Worm (Caenorhabditis elegans) whole organism, L3 larva: ENCODE data around the gene col-131.

Source experiments
- R02D3.7 ChIP-seq: fragments of 150-350 bp; optimal IDR thresholded peaks from 2 replicates; lab custom pipeline; 2014; ENCODE audit warnings: missing biosample characterization, missing genetic modification characterization
- ZK546.5 ChIP-seq: sonication (generic microtip); optimal IDR thresholded peaks from 2 replicates; lab custom pipeline; 2017; ENCODE audit warnings: missing biosample characterization, missing genetic modification characterization
- ama-1 ChIP-seq: fragments of 150-350 bp; optimal IDR thresholded peaks from 2 replicates; lab custom pipeline; 2018
- ceh-16 ChIP-seq: sonication (generic microtip); optimal IDR thresholded peaks from 2 replicates; lab custom pipeline; 2017; ENCODE audit warnings: missing biosample characterization, missing genetic modification characterization
- ceh-28 ChIP-seq: fragments of 150-350 bp; optimal IDR thresholded peaks from 2 replicates; lab custom pipeline; 2014; ENCODE audit warnings: missing biosample characterization, missing genetic modification reagents, missing genetic modification characterization
- ceh-82 ChIP-seq: fragments of 150-350 bp; optimal IDR thresholded peaks from 2 replicates; lab custom pipeline; 2014; ENCODE audit warnings: missing biosample characterization, missing genetic modification characterization
- ceh-9 ChIP-seq: sonication (generic microtip); optimal IDR thresholded peaks from 2 replicates; lab custom pipeline; 2018; ENCODE audit warnings: missing biosample characterization, missing genetic modification characterization
- daf-12 ChIP-seq: fragments of 150-350 bp; optimal IDR thresholded peaks from 2 replicates; lab custom pipeline; 2014; ENCODE audit warnings: missing biosample characterization, missing genetic modification reagents, missing genetic modification characterization
- egl-27 ChIP-seq: sonication (generic microtip); optimal IDR thresholded peaks from 4 replicates; lab custom pipeline; 2017; ENCODE audit warnings: missing biosample characterization, missing genetic modification reagents, missing genetic modification characterization
- egl-5 ChIP-seq: fragments of 150-350 bp; optimal IDR thresholded peaks from 2 replicates; lab custom pipeline; 2017; ENCODE audit warnings: missing biosample characterization, missing genetic modification reagents, missing genetic modification characterization, inconsistent platforms
- elt-1 ChIP-seq: fragments of 150-350 bp; optimal IDR thresholded peaks from 2 replicates; lab custom pipeline; 2014; ENCODE audit warnings: missing biosample characterization, missing genetic modification characterization
- elt-2 ChIP-seq: sonication (generic microtip); optimal IDR thresholded peaks from 2 replicates; lab custom pipeline; 2016; ENCODE audit warnings: missing genetic modification reagents, mild to moderate bottlenecking, missing genetic modification characterization, missing compliant biosample characterization
- eor-1 ChIP-seq, 2 experiments: fragments of 150-350 bp; optimal IDR thresholded peaks; 2 replicates each; lab custom pipeline; 2014 to 2018; ENCODE audit warnings: missing biosample characterization in 2 of 2, missing genetic modification characterization in 2 of 2
- fkh-2 ChIP-seq: fragments of 150-350 bp; optimal IDR thresholded peaks from 2 replicates; lab custom pipeline; 2014; ENCODE audit warnings: missing biosample characterization, missing genetic modification reagents, missing genetic modification characterization
- fos-1 ChIP-seq: fragments of 150-350 bp; optimal IDR thresholded peaks from 2 replicates; lab custom pipeline; 2014; ENCODE audit warnings: missing biosample characterization, missing genetic modification characterization
- hmg-11 ChIP-seq: sonication (generic microtip); optimal IDR thresholded peaks from 2 replicates; lab custom pipeline; 2016; ENCODE audit warnings: missing genetic modification characterization, missing compliant biosample characterization
- jun-1 ChIP-seq: fragments of 150-350 bp; optimal IDR thresholded peaks from 2 replicates; lab custom pipeline; 2014; ENCODE audit warnings: missing biosample characterization, missing genetic modification reagents, missing genetic modification characterization
- lin-15B ChIP-seq: fragments of 150-350 bp; optimal IDR thresholded peaks from 2 replicates; lab custom pipeline; 2014; ENCODE audit warnings: missing biosample characterization, missing genetic modification characterization
- lin-39 ChIP-seq: fragments of 150-350 bp; optimal IDR thresholded peaks from 2 replicates; lab custom pipeline; 2018; ENCODE audit warnings: missing biosample characterization, missing genetic modification reagents, missing genetic modification characterization
- lsy-12 ChIP-seq: sonication (generic microtip); optimal IDR thresholded peaks from 2 replicates; lab custom pipeline; 2016; ENCODE audit warnings: mild to moderate bottlenecking, missing genetic modification characterization, missing compliant biosample characterization
- mdl-1 ChIP-seq: fragments of 150-350 bp; optimal IDR thresholded peaks from 2 replicates; lab custom pipeline; 2014; ENCODE audit warnings: missing biosample characterization, missing genetic modification characterization
- mml-1 ChIP-seq: fragments of 150-350 bp; sonication (generic microtip); optimal IDR thresholded peaks from 3 replicates; lab custom pipeline; 2014; ENCODE audit warnings: missing biosample characterization, missing genetic modification characterization
- nfya-1 ChIP-seq: sonication (generic microtip); optimal IDR thresholded peaks from 2 replicates; lab custom pipeline; 2017; ENCODE audit warnings: missing genetic modification characterization, mild to moderate bottlenecking, missing compliant biosample characterization, antibody characterized with exemption, moderate library complexity; ENCODE audit not compliant: insufficient read depth
- nhr-12 ChIP-seq: fragments of 150-350 bp; optimal IDR thresholded peaks from 2 replicates; lab custom pipeline; 2014; ENCODE audit warnings: missing biosample characterization, missing genetic modification characterization
- nhr-23 ChIP-seq: fragments of 150-350 bp; optimal IDR thresholded peaks from 2 replicates; lab custom pipeline; 2014; ENCODE audit warnings: missing biosample characterization, missing genetic modification reagents, missing genetic modification characterization
- nhr-237 ChIP-seq: fragments of 150-350 bp; optimal IDR thresholded peaks from 2 replicates; lab custom pipeline; 2014; ENCODE audit warnings: missing biosample characterization, missing genetic modification characterization
- nhr-28 ChIP-seq: fragments of 150-350 bp; optimal IDR thresholded peaks from 2 replicates; lab custom pipeline; 2014; ENCODE audit warnings: missing biosample characterization, missing genetic modification characterization
- nhr-43 ChIP-seq: sonication (generic microtip); optimal IDR thresholded peaks from 2 replicates; lab custom pipeline; 2016; ENCODE audit warnings: mild to moderate bottlenecking, missing genetic modification characterization, missing compliant biosample characterization; ENCODE audit not compliant: poor library complexity, severe bottlenecking
- nhr-67 ChIP-seq: fragments of 150-350 bp; optimal IDR thresholded peaks from 2 replicates; lab custom pipeline; 2014; ENCODE audit warnings: missing biosample characterization, missing genetic modification characterization
- nhr-76 ChIP-seq: fragments of 150-350 bp; sonication (generic microtip); optimal IDR thresholded peaks from 5 replicates; lab custom pipeline; 2014; ENCODE audit warnings: missing biosample characterization, missing genetic modification characterization
- nhr-77 ChIP-seq: fragments of 150-350 bp; optimal IDR thresholded peaks from 2 replicates; lab custom pipeline; 2014; ENCODE audit warnings: missing biosample characterization, missing genetic modification characterization
- pha-4 ChIP-seq: fragments of 150-350 bp; optimal IDR thresholded peaks from 2 replicates; lab custom pipeline; 2014; ENCODE audit warnings: missing biosample characterization, missing genetic modification reagents, missing genetic modification characterization
- pqm-1 ChIP-seq: fragments of 150-350 bp; optimal IDR thresholded peaks from 2 replicates; lab custom pipeline; 2017; ENCODE audit warnings: missing biosample characterization, missing genetic modification characterization, inconsistent platforms
- sea-2 ChIP-seq: fragments of 150-350 bp; sonication (generic microtip); optimal IDR thresholded peaks from 4 replicates; lab custom pipeline; 2014; ENCODE audit warnings: missing biosample characterization, missing genetic modification reagents, missing genetic modification characterization
- skn-1 ChIP-seq: fragments of 150-350 bp; optimal IDR thresholded peaks from 2 replicates; lab custom pipeline; 2014; ENCODE audit warnings: missing biosample characterization, missing genetic modification characterization
- snpc-4 ChIP-seq: fragments of 150-350 bp; optimal IDR thresholded peaks from 2 replicates; lab custom pipeline; 2014; ENCODE audit warnings: missing biosample characterization, missing genetic modification characterization
- tbx-2 ChIP-seq: sonication (generic microtip); optimal IDR thresholded peaks from 2 replicates; lab custom pipeline; 2016; ENCODE audit warnings: mild to moderate bottlenecking, missing genetic modification characterization, missing compliant biosample characterization
- unc-39 ChIP-seq: sonication (generic microtip); optimal IDR thresholded peaks from 4 replicates; lab custom pipeline; 2017; ENCODE audit warnings: missing biosample characterization, missing genetic modification characterization
- unc-62 ChIP-seq: fragments of 150-350 bp; sonication (generic microtip); optimal IDR thresholded peaks from 4 replicates; lab custom pipeline; 2014; ENCODE audit warnings: missing biosample characterization, missing genetic modification reagents, missing genetic modification characterization
- ztf-11 ChIP-seq: fragments of 150-350 bp; optimal IDR thresholded peaks from 2 replicates; lab custom pipeline; 2014; ENCODE audit warnings: missing biosample characterization, missing genetic modification characterization
- ztf-4 ChIP-seq: fragments of 150-350 bp; optimal IDR thresholded peaks from 2 replicates; lab custom pipeline; 2014; ENCODE audit warnings: missing biosample characterization, missing genetic modification characterization

Gene col-131

DNA sequence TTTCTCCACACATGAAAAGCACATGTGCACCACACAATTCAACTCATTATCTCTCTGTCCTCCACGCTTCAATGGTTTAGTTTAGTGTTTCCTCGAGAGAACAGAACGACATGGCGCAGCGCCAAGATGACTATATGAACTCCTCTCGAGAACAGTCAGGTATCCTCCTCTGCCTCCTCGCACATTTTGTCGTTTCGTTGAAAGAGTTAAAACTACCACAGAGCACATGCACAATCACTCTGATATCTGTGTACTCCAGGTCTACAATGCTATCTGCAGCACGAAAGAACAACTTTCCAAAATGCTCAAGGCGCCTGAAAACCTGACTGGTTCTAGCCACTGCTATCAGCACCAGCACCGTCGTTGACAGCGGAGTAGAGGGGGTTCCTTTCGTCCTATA is 40.3 kb downstream of the col-131 start:
- TF ChIP-seq ceh-28 (tag; lab: Kevin White, UChicago) (no peak), nhr-43 (tag; lab: Kevin White, UChicago) (no peak), jun-1 (tag; lab: Kevin White, UChicago) (peak; percentile 36), daf-12 (tag; lab: Kevin White, UChicago) (no peak), unc-39 (no peak), nhr-76 (tag; lab: Kevin White, UChicago) (no peak), elt-2 (tag; lab: Kevin White, UChicago) (peak; percentile 92), egl-5 (tag; lab: Kevin White, UChicago) (no peak), pqm-1 (tag; lab: Kevin White, UChicago) (peak; percentile 76), ama-1 (lab: Kevin White, UChicago) (no peak), sea-2 (no peak), nhr-237 (tag; lab: Kevin White, UChicago) (no peak)

- TF ChIP-seq ama-1 (lab: Kevin White, UChicago) (no peak), mdl-1 (tag; lab: Kevin White, UChicago) (no peak), snpc-4 (tag; lab: Kevin White, UChicago) (peak; percentile 31), hmg-11 (peak; percentile 55), nfya-1 (peak; percentile 59), R02D3.7 (tag; lab: Kevin White, UChicago) (no peak), unc-62 (no peak), lin-39 (tag; lab: Kevin White, UChicago) (no peak), ceh-16 (tag; lab: Kevin White, UChicago) (no peak), fkh-2 (tag; lab: Kevin White, UChicago) (no peak), elt-2 (tag; lab: Kevin White, UChicago) (no peak), ztf-4 (tag; lab: Kevin White, UChicago) (no peak), tbx-2 (no peak), ceh-28 (tag; lab: Kevin White, UChicago) (no peak), elt-1 (tag; lab: Kevin White, UChicago) (peak; percentile 1), ZK546.5 (tag; lab: Kevin White, UChicago) (no peak), nhr-28 (tag; lab: Kevin White, UChicago) (no peak), lsy-12 (tag; lab: Kevin White, UChicago) (no peak), ceh-9 (peak; percentile 32), sea-2 (no peak), fos-1 (tag; lab: Kevin White, UChicago) (no peak), nhr-23 (tag; lab: Kevin White, UChicago) (no peak), pha-4 (no peak), eor-1 (tag; optimal IDR thresholded peaks at IDR 0.05; lab: Kevin White, UChicago) (no peak), egl-27 (no peak), skn-1 (tag; lab: Kevin White, UChicago) (peak; percentile 9), ceh-82 (no peak), unc-39 (no peak), egl-5 (tag; lab: Kevin White, UChicago) (no peak)
These were observed 41.2 kb downstream of the col-131 start for ce11 chrIV:13025853-13026343.

DNA sequence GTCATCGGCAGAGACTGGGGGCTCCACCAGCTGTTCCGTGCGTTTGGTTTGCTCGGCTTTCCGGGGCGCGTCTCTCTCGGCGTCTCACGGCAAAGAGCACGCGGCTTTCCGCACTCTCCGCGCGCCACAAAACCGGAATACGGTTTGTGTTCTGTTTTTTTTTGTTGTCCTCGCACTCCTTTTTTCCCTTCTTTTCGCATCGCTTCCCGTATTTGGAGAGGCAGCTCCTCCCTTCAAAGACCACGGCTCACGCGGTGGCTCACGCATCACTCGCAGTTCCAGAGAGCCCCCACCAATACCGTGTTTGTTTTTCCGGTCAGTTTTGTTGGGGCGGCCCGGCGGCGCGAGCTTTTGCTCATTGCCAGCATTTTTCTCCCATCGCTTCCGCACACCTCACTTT is 44.2 kb downstream of the col-131 start:
- TF ChIP-seq fkh-2 (tag; lab: Kevin White, UChicago) = no peak
- TF ChIP-seq mml-1 (tag; lab: Kevin White, UChicago) = no peak
- no peak for TF ChIP-seq nhr-67 (tag; lab: Kevin White, UChicago)
- no peak for TF ChIP-seq fos-1 (tag; lab: Kevin White, UChicago)
- TF ChIP-seq ceh-28 (tag; lab: Kevin White, UChicago) = no peak
- TF ChIP-seq lin-15B (tag; lab: Kevin White, UChicago) = no peak
- no peak for TF ChIP-seq lin-39 (tag; lab: Kevin White, UChicago)
- no peak for TF ChIP-seq unc-62
- TF ChIP-seq nhr-77 (tag; lab: Kevin White, UChicago) = no peak
- TF ChIP-seq ztf-11 (tag; lab: Kevin White, UChicago) = no peak
- no peak for TF ChIP-seq nhr-12 (tag; lab: Kevin White, UChicago)
- TF ChIP-seq R02D3.7 (tag; lab: Kevin White, UChicago) = no peak
- no peak for TF ChIP-seq elt-1 (tag; lab: Kevin White, UChicago)
- TF ChIP-seq sea-2 = no peak
- TF ChIP-seq ceh-82 = no peak
- no peak for TF ChIP-seq eor-1 (tag; optimal IDR thresholded peaks at IDR 0.05; lab: Kevin White, UChicago)
